Worm (Caenorhabditis elegans): ENCODE results near the gene K05F1.13.
"Not testable (repeated sequence)": the region's sequence is repeated elsewhere in the genome, so short reads cannot be mapped to it uniquely, and the experiment has no call there.

K05F1.13 gene

ce11 chrII:5815382-5815781, 26.5 kb downstream of the K05F1.13 start, which contains the start of gene wago-5:
Gene wago-5 (minus strand): TSS chrII:5815482.
- not testable (repeated sequence) for TF ChIP-seq unc-55 (GFP tag; optimal IDR thresholded peaks at IDR 0.05); hlh-8 (tag; optimal IDR thresholded peaks at IDR 0.05); K09A11.1 (tag; optimal IDR thresholded peaks at IDR 0.05; ENCODE audit: insufficient read depth)

- TF ChIP-seq npax-4 (tag; optimal IDR thresholded peaks at IDR 0.05) (no peak), pax-1 (tag; optimal IDR thresholded peaks at IDR 0.05) (no peak), ceh-6 (GFP tag; optimal IDR thresholded peaks at IDR 0.05) (no peak), ref-2 (tag; optimal IDR thresholded peaks at IDR 0.05) (no peak), lim-6 (tag; optimal IDR thresholded peaks at IDR 0.05) (no peak), hlh-6 (tag; optimal IDR thresholded peaks at IDR 0.05) (no peak), pat-9 (tag; optimal IDR thresholded peaks at IDR 0.05) (no peak), ceh-30 (tag; optimal IDR thresholded peaks at IDR 0.05) (no peak), ahr-1 (tag; optimal IDR thresholded peaks at IDR 0.05) (no peak), nhr-232 (tag; optimal IDR thresholded peaks at IDR 0.05) (no peak), nhr-11 (tag; optimal IDR thresholded peaks at IDR 0.05) (no peak), sdc-2 (tag; optimal IDR thresholded peaks at IDR 0.05) (no peak), fkh-10 (GFP tag; optimal IDR thresholded peaks at IDR 0.05) (no peak), ceh-22 (tag; optimal IDR thresholded peaks at IDR 0.05) (no peak), pqm-1 (tag; optimal IDR thresholded peaks at IDR 0.05) (no peak), ceh-2 (tag; optimal IDR thresholded peaks at IDR 0.05) (no peak), elt-4 (tag; optimal IDR thresholded peaks at IDR 0.05) (no peak)
These were observed 27.4 kb downstream of the K05F1.13 start, which contains the start of gene ZK1248.20 for ce11 chrII:5816346-5816745. Gene ZK1248.20 (plus strand): TSS chrII:5816646.

ce11 chrII:5818298-5818697, 29.4 kb downstream of the K05F1.13 start, which contains the start of gene ZK1248.4:
Gene ZK1248.4 (plus strand): TSS chrII:5818598.
- TF ChIP-seq hlh-30 (tag; optimal IDR thresholded peaks at IDR 0.05; ENCODE audit: insufficient read depth) = no peak
- no peak for TF ChIP-seq unc-3 (GFP tag; conservative IDR thresholded peaks at IDR 0.05)
- no peak for TF ChIP-seq unc-3 (tag; optimal IDR thresholded peaks at IDR 0.05)
- TF ChIP-seq ztf-16 (tag; optimal IDR thresholded peaks at IDR 0.05) = no peak

- peak; percentile 26 for TF ChIP-seq ceh-14 (tag; optimal IDR thresholded peaks at IDR 0.05)
- TF ChIP-seq pqm-1 (tag; optimal IDR thresholded peaks at IDR 0.05) = no peak
- TF ChIP-seq hlh-8 (tag; optimal IDR thresholded peaks at IDR 0.05) = peak; percentile 11
- no peak for TF ChIP-seq nhr-11 (tag; optimal IDR thresholded peaks at IDR 0.05)
- no peak for TF ChIP-seq hlh-6 (tag; optimal IDR thresholded peaks at IDR 0.05)
- no peak for TF ChIP-seq elt-2 (tag; optimal IDR thresholded peaks at IDR 0.05)
- peak; percentile 13 for TF ChIP-seq unc-42 (tag; optimal IDR thresholded peaks at IDR 0.05)
- peak; percentile 68 for TF ChIP-seq C08G9.2 (tag; optimal IDR thresholded peaks at IDR 0.05)
- peak; percentile 48 for TF ChIP-seq ref-2 (tag; optimal IDR thresholded peaks at IDR 0.05)
- no peak for TF ChIP-seq rnt-1 (tag; optimal IDR thresholded peaks at IDR 0.05)
- TF ChIP-seq F13H6.1 (tag; optimal IDR thresholded peaks at IDR 0.05) = no peak
- no peak for TF ChIP-seq unc-86 (tag; optimal IDR thresholded peaks at IDR 0.05)
- no peak for TF ChIP-seq pag-3 (tag; optimal IDR thresholded peaks at IDR 0.05; ENCODE audit: borderline replicate concordance)
- no peak for TF ChIP-seq odd-2 (tag; optimal IDR thresholded peaks at IDR 0.05)
- TF ChIP-seq ceh-6 (GFP tag; optimal IDR thresholded peaks at IDR 0.05) = no peak
- no peak for TF ChIP-seq mec-3 (tag; optimal IDR thresholded peaks at IDR 0.05; ENCODE audit: borderline replicate concordance)
- TF ChIP-seq fax-1 (tag; optimal IDR thresholded peaks at IDR 0.05) = no peak
- no peak for TF ChIP-seq ceh-9 (tag; optimal IDR thresholded peaks at IDR 0.05)
- TF ChIP-seq zip-5 (tag; optimal IDR thresholded peaks at IDR 0.05) = peak; percentile 24
- peak; percentile 70 for TF ChIP-seq ceh-2 (tag; optimal IDR thresholded peaks at IDR 0.05)
- no peak for TF ChIP-seq sox-2 (GFP tag; IDR thresholded peaks at IDR 0.05)
- TF ChIP-seq nhr-232 (tag; optimal IDR thresholded peaks at IDR 0.05) = no peak
- TF ChIP-seq ceh-24 (tag; optimal IDR thresholded peaks at IDR 0.05) = no peak
- no peak for TF ChIP-seq dve-1 (tag; optimal IDR thresholded peaks at IDR 0.05)
- TF ChIP-seq fkh-6 (tag; optimal IDR thresholded peaks at IDR 0.05) = peak; percentile 12
- no peak for TF ChIP-seq ceh-48 (tag; optimal IDR thresholded peaks at IDR 0.05)
- peak; percentile 65 for TF ChIP-seq tbx-2 (tag; optimal IDR thresholded peaks at IDR 0.05)
- no peak for TF ChIP-seq syd-9 (tag; optimal IDR thresholded peaks at IDR 0.05)
- TF ChIP-seq unc-3 (GFP tag; conservative IDR thresholded peaks at IDR 0.05) = no peak
- TF ChIP-seq unc-3 (tag; optimal IDR thresholded peaks at IDR 0.05) = no peak
- TF ChIP-seq hlh-15 (tag; optimal IDR thresholded peaks at IDR 0.05) = no peak
- peak; percentile 71 for TF ChIP-seq ceh-31 (tag; optimal IDR thresholded peaks at IDR 0.05)
- TF ChIP-seq fkh-10 (GFP tag; optimal IDR thresholded peaks at IDR 0.05) = no peak
- TF ChIP-seq hlh-30 (tag; optimal IDR thresholded peaks at IDR 0.05; ENCODE audit: insufficient read depth) = no peak
- TF ChIP-seq unc-55 (GFP tag; optimal IDR thresholded peaks at IDR 0.05) = no peak
These were observed 30.7 kb downstream of the K05F1.13 start for ce11 chrII:5819655-5820054.

Data from whole organism, late embryonic.